Fruit fly (Drosophila melanogaster) whole organism, adult: ENCODE data around the gene CG10252.
A peak's percentile ranks its signal among the peaks of the same experiment; 100 is the strongest.

ENCODE experiments used
- CG11617 ChIP-seq: fragments of 200-800 bp; sonication (Bioruptor generic); optimal IDR thresholded peaks from 2 replicates; lab custom pipeline; 2017; ENCODE audit warnings: mild to moderate bottlenecking, missing biosample characterization, missing genetic modification reagents, missing genetic modification characterization
- CG12768 ChIP-seq: fragments of 200-800 bp; sonication (Bioruptor generic); optimal IDR thresholded peaks from 2 replicates; lab custom pipeline; 2017; ENCODE audit warnings: missing biosample characterization, missing genetic modification characterization, mild to moderate bottlenecking, moderate library complexity, missing genetic modification reagents
- CG14711 ChIP-seq: fragments of 200-800 bp; sonication (Bioruptor generic); optimal IDR thresholded peaks from 2 replicates; lab custom pipeline; 2018; ENCODE audit warnings: missing biosample characterization, mild to moderate bottlenecking, missing genetic modification characterization, moderate library complexity
- CG1620 ChIP-seq: fragments of 200-800 bp; sonication (Bioruptor generic); optimal IDR thresholded peaks from 2 replicates; lab custom pipeline; 2016; ENCODE audit warnings: missing biosample characterization, missing genetic modification characterization
- CG33017 ChIP-seq: fragments of 200-800 bp; sonication (Bioruptor generic); optimal IDR thresholded peaks from 2 replicates; lab custom pipeline; 2018; ENCODE audit warnings: missing biosample characterization, mild to moderate bottlenecking, missing genetic modification characterization, moderate library complexity
- CG5204 ChIP-seq: fragments of 200-800 bp; sonication (Bioruptor generic); optimal IDR thresholded peaks from 2 replicates; lab custom pipeline; 2016; ENCODE audit warnings: missing biosample characterization, missing genetic modification characterization
- CG7045 ChIP-seq: fragments of 200-800 bp; sonication (Bioruptor generic); optimal IDR thresholded peaks from 2 replicates; lab custom pipeline; 2017; ENCODE audit warnings: missing biosample characterization, mild to moderate bottlenecking, missing genetic modification characterization
- CG7101 ChIP-seq: fragments of 200-800 bp; sonication (Bioruptor generic); optimal IDR thresholded peaks from 2 replicates; lab custom pipeline; 2018; ENCODE audit warnings: missing biosample characterization, mild to moderate bottlenecking, missing genetic modification characterization, moderate library complexity
- Clk ChIP-seq: fragments of 200-800 bp; sonication (Bioruptor generic); optimal IDR thresholded peaks from 2 replicates; lab custom pipeline; 2017; ENCODE audit warnings: missing biosample characterization, missing genetic modification characterization
- Crg-1 ChIP-seq: fragments of 200-800 bp; sonication (Bioruptor generic); optimal IDR thresholded peaks from 2 replicates; lab custom pipeline; 2016; ENCODE audit warnings: missing biosample characterization, missing genetic modification characterization
- Hr96 ChIP-seq: fragments of 200-800 bp; sonication (Bioruptor generic); optimal IDR thresholded peaks from 2 replicates; lab custom pipeline; 2016; ENCODE audit warnings: missing biosample characterization, missing genetic modification characterization
- Mnt ChIP-seq: fragments of 200-800 bp; sonication (Bioruptor generic); optimal IDR thresholded peaks from 2 replicates; lab custom pipeline; 2016; ENCODE audit warnings: missing biosample characterization, mild to moderate bottlenecking, missing genetic modification characterization
- bab1 ChIP-seq: fragments of 200-800 bp; sonication (Bioruptor generic); optimal IDR thresholded peaks from 3 replicates; lab custom pipeline; 2019; ENCODE audit warnings: missing biosample characterization, mild to moderate bottlenecking, missing genetic modification characterization, moderate library complexity
- cic ChIP-seq: fragments of 200-800 bp; sonication (Bioruptor generic); optimal IDR thresholded peaks from 2 replicates; lab custom pipeline; 2017; ENCODE audit warnings: missing biosample characterization, mild to moderate bottlenecking, missing genetic modification characterization, moderate library complexity
- cnc ChIP-seq, 2 experiments: fragments of >200 bp; optimal IDR thresholded peaks; 2 replicates each; lab custom pipeline; 2017
- kay ChIP-seq: fragments of 200-800 bp; sonication (Bioruptor generic); peaks from one replicate; lab custom pipeline; 2016; ENCODE audit warnings: missing biosample characterization, missing genetic modification characterization, borderline replicate concordance
- ovo ChIP-seq: fragments of 200-800 bp; sonication (Bioruptor generic); optimal IDR thresholded peaks from 2 replicates; lab custom pipeline; 2016; ENCODE audit warnings: missing biosample characterization, missing genetic modification characterization
- pad ChIP-seq: fragments of 200-800 bp; sonication (Bioruptor generic); optimal IDR thresholded peaks from 3 replicates; lab custom pipeline; 2017; ENCODE audit warnings: missing biosample characterization, missing genetic modification characterization, mild to moderate bottlenecking, moderate library complexity, missing genetic modification reagents
- tj ChIP-seq: fragments of 200-800 bp; sonication (Bioruptor generic); optimal IDR thresholded peaks from 3 replicates; lab custom pipeline; 2017; ENCODE audit warnings: missing biosample characterization, mild to moderate bottlenecking, missing genetic modification characterization, moderate library complexity
- toe ChIP-seq: fragments of 200-800 bp; sonication (Bioruptor generic); optimal IDR thresholded peaks from 2 replicates; lab custom pipeline; 2016; ENCODE audit warnings: missing biosample characterization, missing genetic modification characterization

The CG10252 gene

DNA sequence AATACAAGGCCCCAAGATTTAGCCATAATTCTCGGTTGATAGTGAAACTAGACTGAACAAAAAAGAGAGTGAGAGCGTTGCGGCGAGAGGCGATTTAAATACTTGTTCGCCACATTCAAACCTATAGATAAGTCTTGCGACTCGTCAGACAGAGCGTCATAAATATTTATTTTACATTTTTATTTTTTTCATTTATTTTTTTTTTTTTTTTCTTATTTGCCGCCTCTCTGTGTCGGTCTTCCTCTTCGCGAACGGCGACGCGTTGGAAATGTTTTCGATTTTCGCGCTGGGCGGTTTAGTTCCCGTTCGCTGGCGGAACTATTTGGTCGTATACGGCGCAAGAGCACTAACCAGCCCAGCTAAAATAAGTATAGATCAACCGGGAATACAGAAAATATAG, 32.0 kb upstream of the CG10252 start:
- TF ChIP-seq CG11617 (GFP tag; lab: Kevin White, UChicago) (no peak), ovo (GFP tag; lab: Kevin White, UChicago) (peak; percentile 24), CG33017 (tag; lab: Kevin White, UChicago) (peak; percentile 53), CG5204 (GFP tag; lab: Kevin White, UChicago) (peak; percentile 16), cnc (optimal IDR thresholded peaks at IDR 0.05; lab: Kevin White, UChicago) (no peak), CG7101 (tag; lab: Kevin White, UChicago) (peak; percentile 26), toe (GFP tag; lab: Kevin White, UChicago) (no peak), Crg-1 (GFP tag; lab: Kevin White, UChicago) (no peak), CG7045 (GFP tag; lab: Kevin White, UChicago) (no peak), cic (peak; percentile 85), tj (GFP tag; lab: Kevin White, UChicago) (peak; percentile 22), CG1620 (no peak), pad (GFP tag; lab: Kevin White, UChicago) (no peak), Mnt (GFP tag; lab: Kevin White, UChicago) (peak; percentile 62), bab1 (GFP tag; lab: Kevin White, UChicago) (no peak), Clk (no peak), Hr96 (GFP tag; lab: Kevin White, UChicago) (no peak), kay (GFP tag; lab: Kevin White, UChicago) (peak; percentile 96), CG12768 (peak; percentile 79), CG14711 (tag; lab: Kevin White, UChicago) (no peak)

DNA sequence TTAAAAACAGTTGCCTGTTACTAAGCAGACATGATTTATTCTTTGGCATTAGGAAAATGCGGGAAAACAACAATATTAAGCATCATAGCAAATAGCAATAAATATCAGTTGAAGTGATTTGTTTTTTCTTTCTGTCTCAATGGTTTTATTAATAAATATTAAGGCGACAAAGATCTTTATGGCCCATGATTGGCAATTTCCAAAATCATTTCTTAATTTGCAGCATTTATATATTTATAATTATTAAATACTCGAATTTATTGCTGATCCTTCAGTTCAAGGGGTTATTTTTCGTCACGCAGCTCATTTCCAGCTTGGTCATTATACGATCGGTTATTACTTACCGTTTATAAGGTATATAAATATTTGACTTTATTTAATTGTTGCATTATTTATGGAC, 31.6 kb upstream of the CG10252 start:
- TF ChIP-seq toe (GFP tag; lab: Kevin White, UChicago), result no peak
- no peak for TF ChIP-seq ovo (GFP tag; lab: Kevin White, UChicago)
- TF ChIP-seq CG7045 (GFP tag; lab: Kevin White, UChicago), result no peak
- TF ChIP-seq tj (GFP tag; lab: Kevin White, UChicago), result no peak

DNA sequence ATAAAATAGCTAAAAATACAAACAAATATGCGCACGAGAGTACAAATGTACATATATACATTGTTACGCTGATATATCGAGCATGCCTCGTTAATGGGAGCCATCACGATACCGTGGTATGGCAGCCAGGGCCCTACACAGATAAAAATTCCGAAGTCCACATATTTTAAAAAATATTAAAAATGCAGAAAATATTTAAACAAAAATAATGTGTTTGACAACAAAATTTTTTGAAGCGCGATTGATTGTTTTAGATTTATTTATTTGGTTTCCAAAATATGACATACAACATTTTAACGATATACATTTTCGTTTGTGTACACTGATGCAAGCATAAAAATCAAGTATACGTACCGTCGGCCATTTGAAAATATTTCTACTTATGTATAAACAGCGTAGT, 30.7 kb upstream of the CG10252 start:
- TF ChIP-seq CG11617 (GFP tag; lab: Kevin White, UChicago) (peak; percentile 69), CG7045 (GFP tag; lab: Kevin White, UChicago) (peak; percentile 78), CG14711 (tag; lab: Kevin White, UChicago) (peak; percentile 79), Crg-1 (GFP tag; lab: Kevin White, UChicago) (no peak), pad (GFP tag; lab: Kevin White, UChicago) (peak; percentile 22), ovo (GFP tag; lab: Kevin White, UChicago) (no peak), Clk (no peak), kay (GFP tag; lab: Kevin White, UChicago) (peak; percentile 88), CG7101 (tag; lab: Kevin White, UChicago) (peak; percentile 76), bab1 (GFP tag; lab: Kevin White, UChicago) (peak; percentile 20), CG33017 (tag; lab: Kevin White, UChicago) (peak; percentile 87), cnc (optimal IDR thresholded peaks at IDR 0.05; lab: Kevin White, UChicago) (no peak), Hr96 (GFP tag; lab: Kevin White, UChicago) (peak; percentile 4), Mnt (GFP tag; lab: Kevin White, UChicago) (peak; percentile 25), CG12768 (peak; percentile 49), tj (GFP tag; lab: Kevin White, UChicago) (peak; percentile 13), CG5204 (GFP tag; lab: Kevin White, UChicago) (peak; percentile 66), CG1620 (no peak), toe (GFP tag; lab: Kevin White, UChicago) (peak; percentile 67), cic (no peak)

DNA sequence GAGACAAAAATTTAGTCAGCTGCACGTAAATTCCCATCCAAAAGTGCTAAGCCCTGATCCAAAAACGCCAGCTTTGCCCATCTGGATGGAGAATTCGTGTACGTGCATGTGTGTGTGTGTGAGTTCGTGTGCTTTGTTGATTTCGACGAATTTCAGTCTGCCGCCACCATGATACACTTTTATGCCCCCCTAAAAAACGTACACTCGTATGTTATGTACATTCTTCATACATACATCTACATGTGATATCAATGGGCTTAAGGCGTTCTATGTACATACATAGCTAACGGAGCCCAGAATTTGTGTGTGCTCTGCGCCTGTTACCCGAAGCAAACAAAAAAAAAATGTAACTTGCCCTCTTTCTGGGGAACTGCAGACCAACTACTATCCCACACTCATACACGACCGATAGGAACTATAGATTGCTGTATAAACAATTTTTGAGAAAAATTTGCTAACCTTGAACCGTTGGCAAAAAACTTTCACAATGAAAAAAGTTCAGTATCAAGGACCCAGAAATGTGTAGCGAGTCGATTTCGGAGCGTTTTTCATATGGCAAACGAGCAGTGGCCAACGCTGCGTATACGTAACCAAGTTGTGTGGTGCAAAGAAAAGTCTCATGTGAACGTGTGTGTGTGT, 29.8 kb upstream of the CG10252 start:
- no peak for TF ChIP-seq cnc (optimal IDR thresholded peaks at IDR 0.05; lab: Kevin White, UChicago)
- TF ChIP-seq CG12768, result peak; percentile 32
- TF ChIP-seq bab1 (GFP tag; lab: Kevin White, UChicago), result no peak

DNA sequence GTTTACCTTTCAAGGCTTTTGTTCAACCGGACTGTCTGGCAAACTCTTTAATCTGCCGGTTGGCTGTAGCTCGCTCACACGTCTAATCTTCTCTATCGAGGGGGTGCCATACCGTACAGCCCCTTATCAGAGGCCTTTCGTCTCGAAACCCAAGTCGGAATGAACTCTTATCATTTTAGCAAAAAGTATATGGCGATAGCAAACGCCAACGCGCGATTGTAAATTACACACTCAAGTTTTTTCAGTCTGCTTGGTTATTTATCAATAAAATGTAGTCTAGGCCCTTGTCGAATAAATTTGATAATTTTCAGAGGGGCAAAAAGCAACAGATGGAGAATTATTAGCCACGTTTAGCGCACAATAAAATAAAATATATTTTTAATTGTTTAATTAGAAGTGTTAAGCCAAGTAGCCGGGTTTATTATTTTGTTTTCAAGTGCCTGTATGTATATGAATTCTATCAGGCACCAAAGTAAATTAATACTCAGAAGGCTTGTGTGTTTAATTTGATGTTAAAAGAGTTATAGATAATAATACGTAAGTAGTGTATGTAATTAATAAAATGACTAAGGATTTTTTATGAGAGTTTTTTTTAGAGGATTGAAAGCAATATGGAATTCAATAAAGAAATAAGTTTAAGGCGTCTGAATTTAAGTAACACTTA, 28.9 kb upstream of the CG10252 start:
- TF ChIP-seq CG1620 (no peak), CG33017 (tag; lab: Kevin White, UChicago) (peak; percentile 24), CG14711 (tag; lab: Kevin White, UChicago) (no peak), Crg-1 (GFP tag; lab: Kevin White, UChicago) (no peak), ovo (GFP tag; lab: Kevin White, UChicago) (no peak), cic (peak; percentile 90), bab1 (GFP tag; lab: Kevin White, UChicago) (no peak), Mnt (GFP tag; lab: Kevin White, UChicago) (peak; percentile 34), CG11617 (GFP tag; lab: Kevin White, UChicago) (no peak), Clk (no peak), cnc (optimal IDR thresholded peaks at IDR 0.05; lab: Kevin White, UChicago) (peak in 1 of 2 experiments; percentile 16), pad (GFP tag; lab: Kevin White, UChicago) (no peak), Hr96 (GFP tag; lab: Kevin White, UChicago) (no peak), CG7101 (tag; lab: Kevin White, UChicago) (no peak), CG12768 (peak; percentile 18)
